Worm (Caenorhabditis elegans) whole organism, late embryonic: ENCODE measurements around the gene spin-2.

Experiments
- C38D4.7 ChIP-seq: fragments of 200-800 bp; sonication (Bioruptor generic); optimal IDR thresholded peaks from 2 replicates; lab custom pipeline; 2018; ENCODE audit warnings: mild to moderate bottlenecking, missing genetic modification characterization, moderate library complexity, missing compliant biosample characterization
- K02D7.2 ChIP-seq: sonication (generic microtip); optimal IDR thresholded peaks from 2 replicates; lab custom pipeline; 2017; ENCODE audit warnings: mild to moderate bottlenecking, missing genetic modification characterization, missing compliant biosample characterization
- Y22D7AL.16 ChIP-seq: sonication (generic microtip); optimal IDR thresholded peaks from 2 replicates; lab custom pipeline; 2016; ENCODE audit warnings: missing genetic modification characterization, missing compliant biosample characterization
- ahr-1 ChIP-seq: sonication (generic microtip); optimal IDR thresholded peaks from 2 replicates; lab custom pipeline; 2016; ENCODE audit warnings: missing genetic modification characterization, missing compliant biosample characterization
- ama-1 ChIP-seq: fragments of 150-350 bp; optimal IDR thresholded peaks from 2 replicates; lab custom pipeline; 2014
- ceh-14 ChIP-seq: sonication (generic microtip); optimal IDR thresholded peaks from 2 replicates; lab custom pipeline; 2016; ENCODE audit warnings: missing genotype, missing genetic modification characterization, missing compliant biosample characterization
- ceh-18 ChIP-seq: sonication (generic microtip); optimal IDR thresholded peaks from 2 replicates; lab custom pipeline; 2016; ENCODE audit warnings: missing genetic modification characterization, missing compliant biosample characterization
- ceh-34 ChIP-seq: sonication (generic microtip); optimal IDR thresholded peaks from 2 replicates; lab custom pipeline; 2016; ENCODE audit warnings: mild to moderate bottlenecking, missing genetic modification characterization, missing compliant biosample characterization
- ceh-48 ChIP-seq: sonication (generic microtip); optimal IDR thresholded peaks from 2 replicates; lab custom pipeline; 2016; ENCODE audit warnings: missing genetic modification characterization, inconsistent platforms, missing compliant biosample characterization
- ceh-6 ChIP-seq: fragments of 200-800 bp; sonication (Bioruptor generic); optimal IDR thresholded peaks from 2 replicates; lab custom pipeline; 2018; ENCODE audit warnings: mild to moderate bottlenecking, missing genetic modification characterization, missing compliant biosample characterization
- che-1 ChIP-seq: sonication (generic microtip); optimal IDR thresholded peaks from 2 replicates; lab custom pipeline; 2016; ENCODE audit warnings: mild to moderate bottlenecking, missing genetic modification characterization, missing compliant biosample characterization
- dmd-4 ChIP-seq: sonication (generic microtip); optimal IDR thresholded peaks from 2 replicates; lab custom pipeline; 2016; ENCODE audit warnings: borderline replicate concordance, missing genetic modification characterization, missing compliant biosample characterization
- dve-1 ChIP-seq: sonication (generic microtip); optimal IDR thresholded peaks from 2 replicates; lab custom pipeline; 2017; ENCODE audit warnings: antibody characterized with exemption, mild to moderate bottlenecking, missing genetic modification characterization, missing compliant biosample characterization
- elt-2 ChIP-seq: sonication (generic microtip); optimal IDR thresholded peaks from 2 replicates; lab custom pipeline; 2016; ENCODE audit warnings: missing genetic modification reagents, missing genetic modification characterization, missing compliant biosample characterization
- elt-4 ChIP-seq: sonication (generic microtip); optimal IDR thresholded peaks from 2 replicates; lab custom pipeline; 2016; ENCODE audit warnings: missing genetic modification characterization, missing compliant biosample characterization
- eyg-1 ChIP-seq: sonication (generic microtip); optimal IDR thresholded peaks from 2 replicates; lab custom pipeline; 2016; ENCODE audit warnings: missing genotype, missing genetic modification characterization, missing compliant biosample characterization
- fkh-10 ChIP-seq: fragments of 150-350 bp; optimal IDR thresholded peaks from 2 replicates; lab custom pipeline; 2014; ENCODE audit warnings: missing biosample characterization, missing genetic modification reagents, missing genetic modification characterization
- fkh-6 ChIP-seq: sonication (generic microtip); optimal IDR thresholded peaks from 2 replicates; lab custom pipeline; 2016; ENCODE audit warnings: missing genetic modification characterization, missing compliant biosample characterization
- hlh-6 ChIP-seq: sonication (generic microtip); optimal IDR thresholded peaks from 2 replicates; lab custom pipeline; 2016; ENCODE audit warnings: missing genotype, missing genetic modification characterization, missing compliant biosample characterization
- mec-3 ChIP-seq: sonication (generic microtip); optimal IDR thresholded peaks from 2 replicates; lab custom pipeline; 2016; ENCODE audit warnings: borderline replicate concordance, missing genetic modification characterization, missing compliant biosample characterization
- nfya-1 ChIP-seq: sonication (generic microtip); optimal IDR thresholded peaks from 2 replicates; lab custom pipeline; 2017; ENCODE audit warnings: missing genetic modification characterization, mild to moderate bottlenecking, missing compliant biosample characterization, antibody characterized with exemption, moderate library complexity
- npax-4 ChIP-seq: sonication (generic microtip); optimal IDR thresholded peaks from 2 replicates; lab custom pipeline; 2016; ENCODE audit warnings: missing genetic modification characterization, missing compliant biosample characterization
- odd-2 ChIP-seq: sonication (generic microtip); optimal IDR thresholded peaks from 2 replicates; lab custom pipeline; 2017; ENCODE audit warnings: antibody characterized with exemption, mild to moderate bottlenecking, missing genetic modification characterization, missing compliant biosample characterization
- pag-3 ChIP-seq: sonication (generic microtip); optimal IDR thresholded peaks from 2 replicates; lab custom pipeline; 2016; ENCODE audit warnings: missing compliant biosample characterization, missing genetic modification characterization, borderline replicate concordance
- pax-1 ChIP-seq: fragments of 150-350 bp; optimal IDR thresholded peaks from 2 replicates; lab custom pipeline; 2014; ENCODE audit warnings: missing biosample characterization, missing genetic modification characterization
- pha-2 ChIP-seq: sonication (generic microtip); optimal IDR thresholded peaks from 2 replicates; lab custom pipeline; 2017; ENCODE audit warnings: mild to moderate bottlenecking, missing genetic modification characterization, missing compliant biosample characterization
- pqm-1 ChIP-seq: sonication (generic microtip); optimal IDR thresholded peaks from 2 replicates; lab custom pipeline; 2016; ENCODE audit warnings: missing genetic modification characterization, missing compliant biosample characterization
- ref-2 ChIP-seq: sonication (generic microtip); optimal IDR thresholded peaks from 2 replicates; lab custom pipeline; 2016; ENCODE audit warnings: missing genetic modification characterization, missing compliant biosample characterization
- rnt-1 ChIP-seq: sonication (generic microtip); optimal IDR thresholded peaks from 2 replicates; lab custom pipeline; 2016; ENCODE audit warnings: missing genetic modification characterization, missing compliant biosample characterization
- sdc-2 ChIP-seq: sonication (generic microtip); optimal IDR thresholded peaks from 2 replicates; lab custom pipeline; 2016; ENCODE audit warnings: missing genotype, missing genetic modification characterization, missing compliant biosample characterization
- tbx-2 ChIP-seq: sonication (generic microtip); optimal IDR thresholded peaks from 2 replicates; lab custom pipeline; 2016; ENCODE audit warnings: missing genetic modification characterization, missing compliant biosample characterization
- ttx-3 ChIP-seq: sonication (generic microtip); optimal IDR thresholded peaks from 2 replicates; lab custom pipeline; 2016; ENCODE audit warnings: missing genetic modification reagents, missing genetic modification characterization, missing compliant biosample characterization
- unc-3 ChIP-seq, 2 experiments: fragments of 200-800 bp in 1 of 2; sonication (Bioruptor generic) in 1 of 2; sonication (generic microtip) in 1 of 2; conservative IDR thresholded peaks in 1 of 2; optimal IDR thresholded peaks in 1 of 2; 2 replicates each; pipeline versions ENCODE4 v1.3.6 to Lab custom; 2016 to 2022; ENCODE audit warnings: missing compliant biosample characterization in 2 of 2, missing genetic modification characterization in 2 of 2, missing genetic modification reagents in 1 of 2
- unc-42 ChIP-seq: sonication (generic microtip); optimal IDR thresholded peaks from 2 replicates; lab custom pipeline; 2016; ENCODE audit warnings: missing genotype, missing genetic modification characterization, missing compliant biosample characterization
- unc-55 ChIP-seq: sonication (generic microtip); optimal IDR thresholded peaks from 2 replicates; lab custom pipeline; 2017; ENCODE audit warnings: missing biosample characterization, missing genetic modification reagents, missing genetic modification characterization

Gene spin-2

DNA sequence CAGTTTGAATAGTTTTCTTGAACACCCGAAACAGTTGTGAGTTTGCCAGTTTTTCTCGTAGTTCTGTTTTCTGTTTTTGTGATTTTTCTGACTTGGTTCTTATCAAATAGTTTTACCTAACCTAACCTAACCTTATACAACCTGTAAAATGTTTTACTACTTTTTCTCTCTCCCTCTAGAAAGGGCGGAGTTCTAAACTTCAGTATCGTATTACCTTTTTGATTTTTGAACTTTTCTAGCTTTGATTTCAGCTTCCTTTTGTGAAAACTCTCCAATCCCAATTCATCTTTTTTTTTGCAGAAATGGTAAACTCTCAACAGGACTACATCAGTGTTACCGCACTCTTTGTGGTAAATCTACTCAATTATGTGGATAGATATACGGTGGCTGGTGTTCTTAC, at the start of gene spin-2:
TSS of gene spin-2 (plus strand) at position 301 of the 400 bp plus-strand sequence.
- no peak for TF ChIP-seq odd-2 (tag; lab: Kevin White, UChicago)
- no peak for TF ChIP-seq hlh-6 (tag; lab: Kevin White, UChicago)
- no peak for TF ChIP-seq tbx-2 (tag; lab: Kevin White, UChicago)
- no peak for TF ChIP-seq dve-1 (tag; lab: Kevin White, UChicago)
- TF ChIP-seq ceh-34 (tag; lab: Kevin White, UChicago), result no peak
- no peak for TF ChIP-seq npax-4 (tag; lab: Kevin White, UChicago)
- no peak for TF ChIP-seq fkh-6 (tag; lab: Kevin White, UChicago)
- TF ChIP-seq ceh-14 (tag; lab: Kevin White, UChicago), result no peak
- no peak for TF ChIP-seq ahr-1 (tag; lab: Kevin White, UChicago)
- no peak for TF ChIP-seq K02D7.2 (tag; lab: Kevin White, UChicago)
- no peak for TF ChIP-seq unc-3 (GFP tag; conservative IDR thresholded peaks at IDR 0.05; lab: Robert Waterston, UW)
- TF ChIP-seq unc-3 (tag; optimal IDR thresholded peaks at IDR 0.05; lab: Kevin White, UChicago), result no peak
- no peak for TF ChIP-seq mec-3 (tag; lab: Kevin White, UChicago)
- TF ChIP-seq pag-3, result no peak
- TF ChIP-seq C38D4.7 (GFP tag; lab: Kevin White, UChicago), result no peak
- no peak for TF ChIP-seq eyg-1 (tag; lab: Kevin White, UChicago)
- TF ChIP-seq che-1 (tag; lab: Kevin White, UChicago), result no peak
- TF ChIP-seq rnt-1 (tag; lab: Kevin White, UChicago), result no peak
- TF ChIP-seq ttx-3, result no peak

DNA sequence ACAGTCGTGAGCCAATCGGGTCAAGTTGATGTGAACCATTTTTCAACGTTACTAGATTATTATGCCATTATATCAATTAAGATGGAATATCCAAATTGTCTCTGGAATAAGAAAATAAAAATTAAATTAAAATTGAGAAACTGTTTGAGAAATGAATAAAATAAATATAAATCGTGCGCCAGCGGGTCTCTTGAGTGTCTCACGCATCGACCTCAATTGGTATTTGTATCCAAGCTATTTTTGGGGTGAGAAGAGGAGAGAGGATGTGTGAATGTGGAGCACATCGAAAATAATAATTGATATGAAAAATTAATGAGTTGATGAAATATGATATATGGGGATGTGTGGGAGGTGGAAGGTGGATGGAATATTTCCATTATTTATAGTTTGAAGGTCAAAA, 47.9 kb upstream of the spin-2 start, which contains the start of gene F49E11.2:
TSS of gene F49E11.2 (minus strand) at position 101 of the 400 bp plus-strand sequence.
- TF ChIP-seq ref-2 (tag; lab: Kevin White, UChicago), result no peak
- TF ChIP-seq dmd-4 (tag; lab: Kevin White, UChicago), result no peak
- TF ChIP-seq, all 69 proteins: peak for 0

DNA sequence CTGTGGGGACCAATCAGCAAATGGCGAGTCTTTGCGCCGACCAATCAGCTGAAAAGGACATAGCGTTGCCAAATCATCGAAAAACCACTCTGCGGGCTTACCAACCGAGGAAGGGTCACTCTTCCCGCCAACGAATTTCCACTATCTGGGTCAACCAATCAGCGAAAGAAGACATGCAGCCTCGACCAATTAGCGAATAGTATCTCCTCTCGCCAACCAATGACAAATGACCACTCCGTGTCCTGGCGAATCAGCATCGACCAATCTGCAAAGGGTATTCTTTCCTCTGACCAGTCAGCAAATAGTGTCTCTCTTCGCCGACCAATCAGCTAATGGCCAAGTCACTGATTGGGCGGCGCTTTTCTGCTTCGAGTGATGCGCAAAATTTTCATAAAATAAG, 45.3 kb upstream of the spin-2 start:
- TF ChIP-seq nfya-1 (tag; lab: Kevin White, UChicago), result peak; percentile 87
- no peak for TF ChIP-seq unc-55 (GFP tag; lab: Kevin White, UChicago)

DNA sequence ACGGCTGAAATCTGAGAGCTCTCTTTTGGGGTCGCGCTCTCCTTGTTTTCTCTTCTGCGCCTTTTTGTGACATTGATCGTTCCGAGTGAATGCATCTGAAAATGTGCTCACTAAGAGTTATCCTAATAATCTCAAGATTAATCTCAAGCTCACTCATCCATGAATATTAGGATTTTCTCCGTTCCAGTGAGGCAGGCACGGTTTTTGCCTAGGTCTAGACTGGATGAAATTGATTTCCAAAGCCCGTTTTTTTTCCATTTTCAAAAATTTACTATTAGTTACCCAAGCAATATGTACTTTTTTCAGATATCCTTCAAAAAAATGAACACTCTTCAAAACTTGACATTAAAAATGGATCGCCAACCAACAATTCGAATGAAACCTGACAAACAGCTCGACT, 44.7 kb upstream of the spin-2 start, which contains the start of gene amt-2:
TSS of gene amt-2 (plus strand) at position 301 of the 400 bp plus-strand sequence.
- TF ChIP-seq npax-4 (tag; lab: Kevin White, UChicago) (no peak), pqm-1 (no peak), ama-1 (no peak), sdc-2 (tag; lab: Kevin White, UChicago) (no peak), unc-42 (tag; lab: Kevin White, UChicago) (no peak), elt-4 (no peak), pax-1 (tag; lab: Kevin White, UChicago) (no peak), ceh-6 (no peak), ceh-48 (tag; lab: Kevin White, UChicago) (no peak), ceh-18 (tag; lab: Kevin White, UChicago) (no peak), Y22D7AL.16 (no peak), pha-2 (tag; lab: Kevin White, UChicago) (no peak)
- TF ChIP-seq, all 69 proteins: peak for 0

DNA sequence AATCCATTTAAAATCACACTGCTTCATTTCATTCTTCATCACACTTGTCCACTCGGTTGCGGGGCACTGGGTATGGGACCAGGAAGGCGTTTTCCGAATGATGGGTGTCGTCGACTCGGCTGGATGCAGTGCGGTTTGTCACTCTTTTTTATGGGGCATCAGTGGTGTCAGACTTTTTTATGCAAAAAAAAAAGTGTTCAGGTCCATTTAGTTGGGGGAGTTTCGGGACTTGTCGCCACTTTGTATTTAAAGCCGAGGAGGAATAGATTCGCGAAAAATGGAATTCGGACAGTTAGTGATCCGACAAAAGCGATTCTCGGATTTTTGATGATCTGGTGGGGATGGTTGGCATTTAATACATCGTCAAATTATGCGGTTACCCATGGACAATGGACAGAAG, 41.8 kb upstream of the spin-2 start:
- TF ChIP-seq pha-2 (tag; lab: Kevin White, UChicago), result no peak
- TF ChIP-seq elt-2 (tag; lab: Kevin White, UChicago), result no peak
- TF ChIP-seq hlh-6 (tag; lab: Kevin White, UChicago), result no peak
- TF ChIP-seq fkh-10, result no peak
- TF ChIP-seq, all 69 proteins: peak for 0
